Worm (Caenorhabditis elegans): ENCODE results near the gene Y32F6B.9.

Y32F6B.9 gene

DNA sequence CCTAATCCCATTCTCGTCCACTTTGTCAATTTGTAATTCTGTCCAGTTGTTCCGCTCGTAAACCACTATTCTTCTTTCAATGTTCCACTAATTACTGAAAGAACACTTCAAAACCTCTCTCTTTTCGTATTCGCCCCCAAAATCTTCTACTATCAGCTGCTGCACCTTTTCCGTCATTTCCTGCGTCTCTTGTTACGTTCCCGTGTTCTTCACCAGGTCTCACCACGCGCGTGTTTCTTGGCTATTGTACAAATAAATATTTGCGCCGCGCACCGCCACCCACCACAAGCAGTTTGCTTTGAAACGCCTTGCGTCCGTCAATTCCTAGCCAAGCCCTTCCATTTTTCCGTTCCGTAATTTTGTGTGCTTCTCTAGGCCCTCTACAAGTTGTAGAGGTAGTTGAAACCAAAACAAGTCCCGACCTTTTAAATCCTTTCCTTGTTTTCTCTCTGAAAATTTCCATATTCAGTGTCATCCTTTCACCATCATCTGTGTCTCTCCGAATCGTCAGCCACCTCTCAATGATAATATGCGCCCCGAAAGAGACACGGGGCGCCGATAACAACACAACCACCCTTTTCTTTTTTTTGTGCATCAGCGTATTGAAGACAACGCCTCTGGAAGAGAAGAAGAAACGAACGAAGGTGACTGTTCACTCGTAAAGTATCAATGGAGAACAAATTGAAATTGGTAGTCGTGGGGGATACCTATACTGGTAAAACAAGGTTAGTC lies at the start of gene Y32F6B.9, which contains the start of gene crp-1:
Gene Y32F6B.9 (plus strand): TSS at position 603 of the 732 bp plus-strand sequence.
Gene crp-1 (plus strand): TSS at position 468 of the 732 bp plus-strand sequence.
- TF ChIP-seq W03F9.2 (tag; optimal IDR thresholded peaks at IDR 0.05) (no peak), dao-5 (tag; optimal IDR thresholded peaks at IDR 0.05) (no peak), him-1 (tag; optimal IDR thresholded peaks at IDR 0.05) (no peak)

DNA sequence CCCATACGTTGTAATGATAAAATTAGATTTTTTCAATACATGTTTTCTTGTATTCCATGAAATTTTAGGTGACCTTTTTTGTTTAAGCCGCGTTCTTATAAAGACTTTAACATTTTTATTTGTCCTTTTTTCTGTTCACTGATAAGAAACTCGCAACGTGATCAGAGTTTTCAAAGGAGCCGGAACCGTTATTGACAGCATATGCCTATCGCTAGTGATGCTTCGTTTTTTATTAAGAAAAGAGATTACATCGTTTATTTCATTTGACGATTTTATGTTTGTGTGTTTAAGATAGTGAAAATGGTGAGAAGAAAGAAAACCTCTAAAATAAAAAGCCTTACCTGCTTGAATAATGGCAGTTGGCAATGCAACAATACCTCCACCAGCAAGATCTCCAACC lies 45.9 kb upstream of the Y32F6B.9 start:
- TF ChIP-seq dao-5 (tag; optimal IDR thresholded peaks at IDR 0.05): no peak
- TF ChIP-seq him-1 (tag; optimal IDR thresholded peaks at IDR 0.05): no peak
- no peak for TF ChIP-seq W03F9.2 (tag; optimal IDR thresholded peaks at IDR 0.05)

DNA sequence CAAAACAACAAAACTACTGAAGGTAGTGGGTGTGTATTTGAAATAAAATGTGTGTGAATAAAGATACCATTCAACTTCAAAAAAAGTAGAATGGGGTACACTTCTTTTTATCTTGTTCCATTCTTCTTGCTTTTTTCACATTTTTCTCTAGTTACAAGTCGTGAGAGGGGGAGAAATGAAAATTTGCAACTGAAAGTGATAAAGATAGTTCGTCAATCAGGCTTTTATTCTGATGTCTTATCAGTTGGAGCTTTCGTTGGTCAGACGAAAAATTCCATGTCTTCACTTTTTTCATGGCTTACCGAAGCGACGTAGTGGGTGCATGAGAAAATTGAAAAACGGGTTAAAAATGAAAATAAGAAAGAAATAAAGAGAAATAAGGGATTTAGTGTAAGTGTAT lies 44.8 kb upstream of the Y32F6B.9 start, which contains the start of gene Y32F6A.4:
Gene Y32F6A.4 (minus strand): TSS at position 347 of the 400 bp plus-strand sequence.
- TF ChIP-seq dao-5 (tag; optimal IDR thresholded peaks at IDR 0.05): no peak
- no peak for TF ChIP-seq W03F9.2 (tag; optimal IDR thresholded peaks at IDR 0.05)
- no peak for TF ChIP-seq him-1 (tag; optimal IDR thresholded peaks at IDR 0.05)

DNA sequence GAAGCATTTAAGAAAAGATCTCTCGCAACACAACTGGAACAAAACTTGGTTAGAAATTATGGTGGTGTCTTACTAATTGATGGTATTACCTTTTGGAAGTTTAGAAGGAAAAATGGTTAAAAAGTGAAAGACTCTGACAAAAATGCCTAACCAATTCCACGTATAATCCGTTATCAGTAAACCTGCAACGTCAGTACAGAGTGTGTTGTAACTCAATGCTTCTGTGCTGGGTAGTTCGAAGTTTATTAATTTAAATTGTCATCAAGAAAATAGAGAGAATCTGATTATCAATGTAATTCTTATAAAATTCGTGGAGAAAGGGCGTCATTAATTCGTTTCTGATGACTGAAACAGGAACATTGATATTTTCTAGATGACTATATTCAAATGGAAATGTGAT lies 43.3 kb upstream of the Y32F6B.9 start:
- TF ChIP-seq W03F9.2 (tag; optimal IDR thresholded peaks at IDR 0.05): no peak
- TF ChIP-seq him-1 (tag; optimal IDR thresholded peaks at IDR 0.05): no peak
- no peak for TF ChIP-seq dao-5 (tag; optimal IDR thresholded peaks at IDR 0.05)

DNA sequence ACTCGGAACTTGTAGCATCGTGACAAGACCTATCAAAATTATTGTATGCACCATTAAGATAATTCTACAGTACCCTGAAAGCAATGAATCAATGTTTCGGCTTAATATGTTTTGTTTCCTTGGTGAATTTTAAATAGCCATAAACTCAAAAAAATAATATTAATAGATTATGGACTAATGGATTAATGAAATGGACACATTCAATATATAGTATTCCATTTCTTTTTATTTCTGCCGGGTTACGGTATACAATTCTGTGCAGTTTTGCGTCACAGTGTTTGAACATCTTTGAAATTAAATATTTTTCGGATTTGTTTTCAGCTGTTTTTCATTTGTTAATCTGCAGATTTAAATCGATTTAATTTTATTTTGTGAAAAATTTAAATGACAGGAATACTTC lies 41.9 kb upstream of the Y32F6B.9 start, which contains the start of gene set-22:
Gene set-22 (plus strand): TSS at position 301 of the 400 bp plus-strand sequence.
- TF ChIP-seq dao-5 (tag; optimal IDR thresholded peaks at IDR 0.05) (no peak), W03F9.2 (tag; optimal IDR thresholded peaks at IDR 0.05) (no peak), him-1 (tag; optimal IDR thresholded peaks at IDR 0.05) (no peak)

DNA sequence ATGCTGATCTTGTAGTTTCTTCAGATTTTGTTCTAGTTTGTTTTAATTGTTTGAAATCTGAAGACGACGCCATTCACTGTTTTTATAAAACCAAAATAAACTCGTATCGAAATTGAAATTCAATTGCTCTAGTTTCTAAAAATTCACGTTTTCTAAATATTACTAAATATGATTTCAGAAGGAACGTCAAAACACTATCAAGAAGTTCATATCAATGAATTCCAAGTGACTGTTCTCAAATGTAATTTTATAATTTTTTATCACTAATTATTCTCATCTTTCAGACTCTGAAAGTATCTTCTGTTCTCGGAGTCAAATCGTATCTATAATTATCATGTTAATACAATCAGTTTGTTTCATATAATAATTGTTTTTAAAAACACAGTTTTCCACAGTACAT lies 37.8 kb upstream of the Y32F6B.9 start, which contains the start of gene snf-10:
Gene snf-10 (minus strand): TSS at position 101 of the 400 bp plus-strand sequence.
- TF ChIP-seq dao-5 (tag; optimal IDR thresholded peaks at IDR 0.05): no peak
- no peak for TF ChIP-seq him-1 (tag; optimal IDR thresholded peaks at IDR 0.05)
- no peak for TF ChIP-seq W03F9.2 (tag; optimal IDR thresholded peaks at IDR 0.05)

DNA sequence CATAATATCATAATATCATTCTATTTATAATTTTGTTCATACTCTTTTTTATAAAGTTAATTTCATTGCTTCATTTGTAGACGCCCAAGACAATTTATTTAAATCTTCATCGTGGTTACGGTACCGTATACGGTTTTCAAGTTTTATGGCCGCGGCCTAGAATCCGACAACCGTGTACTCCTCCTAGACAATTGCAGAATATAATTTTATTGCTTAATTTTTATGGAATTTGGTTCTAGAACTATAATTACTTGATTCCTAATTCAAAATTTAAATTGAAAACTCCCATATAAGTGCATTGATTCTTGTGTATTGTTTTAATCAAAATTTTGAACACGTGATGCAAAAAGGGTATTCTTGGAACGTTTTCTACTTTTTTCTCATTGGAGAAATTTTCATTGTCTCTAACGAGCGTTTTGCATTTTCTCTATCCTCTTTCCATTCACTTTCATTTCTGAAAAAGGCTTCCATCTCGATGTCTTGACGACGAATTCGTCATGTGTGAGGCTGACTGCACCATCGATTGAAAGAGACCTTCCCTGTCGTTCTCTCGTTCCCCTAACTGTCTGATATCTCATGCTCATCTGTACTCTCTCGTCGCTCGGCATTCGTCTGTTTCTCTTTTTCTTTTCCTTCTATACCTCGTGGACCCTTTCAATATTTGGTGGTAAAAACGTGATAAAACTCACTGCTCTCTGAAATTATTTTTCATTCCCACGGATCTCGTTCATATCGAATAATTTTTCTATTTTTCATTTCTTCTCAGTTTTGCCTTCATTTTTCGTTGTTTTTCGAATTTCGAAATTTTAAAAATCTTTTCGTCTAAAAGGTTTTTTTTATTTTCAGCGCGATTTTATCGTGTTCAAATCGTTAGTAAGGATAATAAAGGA lies 37.1 kb upstream of the Y32F6B.9 start, which contains the start of gene pap-1:
Gene pap-1 (plus strand): TSS at position 840 of the 890 bp plus-strand sequence.
- TF ChIP-seq dao-5 (tag; optimal IDR thresholded peaks at IDR 0.05) (no peak), W03F9.2 (tag; optimal IDR thresholded peaks at IDR 0.05) (no peak), him-1 (tag; optimal IDR thresholded peaks at IDR 0.05) (no peak)

DNA sequence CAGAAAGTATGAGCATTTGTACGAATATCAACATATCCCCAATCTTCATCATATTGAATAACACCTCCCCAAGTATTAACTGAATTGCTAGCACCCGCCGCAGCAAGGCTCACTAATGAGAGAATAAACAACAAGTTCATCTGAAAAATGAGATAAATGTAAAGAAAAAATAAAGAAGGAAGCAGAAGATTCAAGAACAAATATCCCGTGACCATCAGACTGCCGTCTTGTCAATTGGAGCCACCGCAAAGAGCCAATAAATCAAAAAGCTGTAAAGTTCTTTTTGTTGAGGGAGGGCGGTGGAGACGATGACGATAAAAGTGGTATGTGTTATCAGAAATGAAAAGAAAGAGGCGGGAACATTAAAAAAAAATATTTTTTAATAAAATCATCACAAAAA lies 25.0 kb upstream of the Y32F6B.9 start, which contains the start of gene Y32F6A.5:
Gene Y32F6A.5 (minus strand): TSS at position 140 of the 400 bp plus-strand sequence.
- TF ChIP-seq him-1 (tag; optimal IDR thresholded peaks at IDR 0.05) (no peak), W03F9.2 (tag; optimal IDR thresholded peaks at IDR 0.05) (no peak), dao-5 (tag; optimal IDR thresholded peaks at IDR 0.05) (no peak)

DNA sequence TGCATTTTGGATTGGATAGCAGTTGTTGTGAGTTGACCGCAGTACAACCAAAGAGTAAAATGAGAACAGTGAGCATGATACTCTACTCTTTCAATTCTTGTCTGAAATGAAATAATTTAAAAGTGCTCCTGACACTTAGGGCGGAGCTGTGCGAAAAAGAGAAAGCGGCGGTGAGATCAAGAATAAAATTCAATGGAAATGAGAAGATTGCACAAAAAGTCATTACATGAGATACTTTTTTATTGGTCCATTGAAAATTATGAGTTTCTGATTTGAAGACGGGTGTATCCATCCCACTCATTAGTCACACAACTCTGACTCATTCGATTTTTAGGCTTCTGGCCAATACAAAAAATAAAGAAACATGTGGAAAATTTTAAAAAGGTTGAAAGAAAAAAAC lies 21.3 kb upstream of the Y32F6B.9 start, which contains the start of gene F22E12.1:
Gene F22E12.1 (minus strand): TSS at position 101 of the 400 bp plus-strand sequence.
- TF ChIP-seq dao-5 (tag; optimal IDR thresholded peaks at IDR 0.05): no peak
- TF ChIP-seq W03F9.2 (tag; optimal IDR thresholded peaks at IDR 0.05): no peak
- no peak for TF ChIP-seq him-1 (tag; optimal IDR thresholded peaks at IDR 0.05)

DNA sequence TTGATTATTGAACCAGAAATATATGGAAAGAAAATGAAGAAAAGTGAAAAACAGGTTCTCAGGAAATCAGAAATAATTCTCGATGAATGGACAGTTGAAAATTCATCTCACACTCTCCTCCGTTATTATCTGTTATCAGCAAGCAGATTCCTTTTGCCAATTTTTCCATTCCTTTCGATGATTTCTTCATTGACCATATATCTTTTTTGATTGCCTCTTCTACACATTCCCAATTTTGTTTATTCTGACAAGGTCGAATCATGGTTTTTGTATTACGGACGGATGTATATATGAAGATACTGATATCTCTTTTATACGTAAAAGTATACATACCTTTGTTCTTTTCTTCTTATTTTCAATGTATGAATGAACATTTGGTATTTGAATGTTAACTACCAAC lies 17.8 kb upstream of the Y32F6B.9 start:
- TF ChIP-seq dao-5 (tag; optimal IDR thresholded peaks at IDR 0.05): no peak

DNA sequence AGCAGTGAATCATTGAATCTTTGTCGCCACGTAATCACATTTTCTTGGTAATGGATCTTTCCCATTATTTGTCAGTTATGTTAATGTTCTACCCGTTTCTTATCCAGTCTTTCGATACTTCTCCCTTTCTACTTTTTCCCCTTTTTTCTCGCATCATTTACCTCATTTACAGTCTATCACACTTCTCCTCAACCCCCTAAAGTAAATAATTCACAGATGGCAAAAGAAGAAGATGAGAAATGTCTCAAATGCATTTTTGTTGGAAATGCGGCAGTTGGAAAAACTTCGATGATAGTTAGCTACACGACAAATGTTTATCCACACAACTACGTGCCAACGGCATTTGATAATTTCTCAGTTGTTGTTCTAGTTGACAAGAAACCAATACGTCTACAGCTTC lies 16.4 kb upstream of the Y32F6B.9 start, which contains the start of gene chw-1:
Gene chw-1 (plus strand): TSS at position 217 of the 400 bp plus-strand sequence.
- TF ChIP-seq him-1 (tag; optimal IDR thresholded peaks at IDR 0.05) (no peak), dao-5 (tag; optimal IDR thresholded peaks at IDR 0.05) (no peak), W03F9.2 (tag; optimal IDR thresholded peaks at IDR 0.05) (no peak)

DNA sequence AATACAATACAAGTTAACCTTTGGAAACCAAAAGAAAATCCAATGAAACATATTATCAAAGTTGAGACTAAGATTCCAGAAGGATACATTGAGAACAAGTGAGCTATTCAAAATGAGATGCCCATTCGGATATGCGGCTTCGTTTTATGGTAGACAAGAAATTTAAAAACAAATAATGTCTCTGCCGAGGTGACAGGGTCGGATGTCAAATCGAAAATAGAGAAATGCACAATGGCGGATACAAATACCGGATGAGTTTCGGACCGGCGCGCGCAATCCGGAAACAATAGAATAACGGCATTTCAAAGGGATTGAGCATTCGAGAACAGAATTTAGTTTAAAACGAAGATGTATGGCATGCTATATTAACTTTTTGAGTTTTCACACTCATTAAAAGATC lies 15.2 kb upstream of the Y32F6B.9 start, which contains the start of gene F22E12.3:
Gene F22E12.3 (minus strand): TSS at position 101 of the 400 bp plus-strand sequence.
- no peak for TF ChIP-seq W03F9.2 (tag; optimal IDR thresholded peaks at IDR 0.05)
- TF ChIP-seq him-1 (tag; optimal IDR thresholded peaks at IDR 0.05): no peak
- TF ChIP-seq dao-5 (tag; optimal IDR thresholded peaks at IDR 0.05): no peak

DNA sequence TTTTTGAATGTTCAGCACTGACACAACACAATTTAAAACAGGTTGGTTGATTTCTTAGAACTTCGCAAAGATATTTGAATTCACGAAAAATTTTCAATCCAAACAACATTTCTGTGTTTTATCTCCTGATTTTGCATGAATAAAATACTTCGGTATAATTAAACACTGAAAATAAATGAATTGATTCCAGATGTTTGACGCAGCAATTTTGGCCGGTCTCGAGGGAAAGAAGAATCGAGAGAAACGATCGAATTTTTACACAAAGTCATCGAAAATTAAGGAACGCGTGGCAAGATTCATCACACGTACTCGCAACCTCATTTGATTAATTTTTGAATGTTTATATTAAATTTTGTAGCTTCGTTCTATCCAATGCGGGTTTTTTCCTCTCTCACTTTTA lies 14.3 kb upstream of the Y32F6B.9 start:
- TF ChIP-seq him-1 (tag; optimal IDR thresholded peaks at IDR 0.05): no peak
- no peak for TF ChIP-seq W03F9.2 (tag; optimal IDR thresholded peaks at IDR 0.05)
- TF ChIP-seq dao-5 (tag; optimal IDR thresholded peaks at IDR 0.05): no peak

Data from whole organism, L4/young adult.